Fruit fly (Drosophila melanogaster) whole organism, embryonic: ENCODE results near the gene CG14854.

Experiments used
- Atf6 ChIP-seq: fragments of 200-800 bp; sonication (Bioruptor generic); IDR thresholded peaks from 2 replicates; pipeline ENCODE4 v1.3.6; 2022; ENCODE audit warnings: missing biosample characterization, missing genetic modification characterization
- CG10209 ChIP-seq: fragments of 200-800 bp; sonication (Bioruptor generic); optimal IDR thresholded peaks from 3 replicates; lab custom pipeline; 2017; ENCODE audit warnings: missing biosample characterization, mild to moderate bottlenecking, missing genetic modification characterization, missing genetic modification reagents
- CG10431 ChIP-seq: fragments of 200-800 bp; sonication (Bioruptor generic); optimal IDR thresholded peaks from 3 replicates; lab custom pipeline; 2018; ENCODE audit warnings: missing biosample characterization, mild to moderate bottlenecking, missing genetic modification characterization
- CG12219 ChIP-seq: fragments of 200-800 bp; sonication (Bioruptor generic); optimal IDR thresholded peaks from 3 replicates; lab custom pipeline; 2018; ENCODE audit warnings: missing biosample characterization, mild to moderate bottlenecking, missing genetic modification characterization
- CG18011 ChIP-seq: fragments of 200-800 bp; sonication (Bioruptor generic); optimal IDR thresholded peaks from 2 replicates; lab custom pipeline; 2017; ENCODE audit warnings: missing biosample characterization, missing genetic modification characterization, mild to moderate bottlenecking, moderate library complexity, missing genotype
- CG18262 ChIP-seq: fragments of 200-800 bp; optimal IDR thresholded peaks from 3 replicates; lab custom pipeline; 2019; ENCODE audit warnings: missing biosample characterization, mild to moderate bottlenecking, missing genetic modification characterization, moderate library complexity
- CG18599 ChIP-seq: fragments of 200-800 bp; sonication (Bioruptor generic); optimal IDR thresholded peaks from 3 replicates; lab custom pipeline; 2017; ENCODE audit warnings: missing biosample characterization, missing genetic modification characterization, mild to moderate bottlenecking, moderate library complexity, missing genetic modification reagents
- CG2889 ChIP-seq: fragments of 200-800 bp; sonication (Bioruptor generic); IDR thresholded peaks from 3 replicates; pipeline ENCODE4 v1.3.6; 2022; ENCODE audit warnings: missing biosample characterization, missing genetic modification characterization
- CG31224 ChIP-seq: fragments of 200-800 bp; sonication (Bioruptor generic); IDR thresholded peaks from 2 replicates; pipeline ENCODE4 v1.3.6; 2022; ENCODE audit warnings: missing biosample characterization, missing genetic modification characterization
- CG34224 ChIP-seq: fragments of 200-800 bp; sonication (Bioruptor generic); IDR thresholded peaks from 3 replicates; pipeline ENCODE4 v1.3.6; 2022; ENCODE audit warnings: missing biosample characterization, missing genetic modification characterization; ENCODE audit not compliant: partially characterized antibody
- CG34376 ChIP-seq: fragments of 200-800 bp; sonication (Bioruptor generic); optimal IDR thresholded peaks from 2 replicates; lab custom pipeline; 2018; ENCODE audit warnings: missing biosample characterization, mild to moderate bottlenecking, missing genetic modification characterization
- CG4282 ChIP-seq: fragments of 200-800 bp; sonication (Bioruptor generic); optimal IDR thresholded peaks from 2 replicates; lab custom pipeline; 2016; ENCODE audit warnings: missing biosample characterization, missing genetic modification characterization
- CG5245 ChIP-seq: fragments of 200-800 bp; sonication (Bioruptor generic); optimal IDR thresholded peaks from 3 replicates; lab custom pipeline; 2016; ENCODE audit warnings: missing biosample characterization, missing genetic modification characterization
- CG6175 ChIP-seq: fragments of 200-800 bp; sonication (Bioruptor generic); IDR thresholded peaks from 3 replicates; pipeline ENCODE4 v1.3.6; 2022; ENCODE audit warnings: missing biosample characterization, missing genetic modification characterization
- CG6254 ChIP-seq: fragments of 200-800 bp; sonication (Bioruptor generic); optimal IDR thresholded peaks from 3 replicates; lab custom pipeline; 2017; ENCODE audit warnings: mild to moderate bottlenecking, missing biosample characterization, missing genetic modification reagents, missing genetic modification characterization
- CG7357 ChIP-seq: fragments of 200-800 bp; sonication (Bioruptor generic); IDR thresholded peaks from 3 replicates; pipeline ENCODE4 v1.3.6; 2022; ENCODE audit warnings: missing biosample characterization, missing genetic modification characterization
- CG7963 ChIP-seq: fragments of 200-800 bp; sonication (Bioruptor generic); IDR thresholded peaks from 3 replicates; pipeline ENCODE4 v1.3.6; 2022; ENCODE audit warnings: missing biosample characterization, missing genetic modification characterization; ENCODE audit not compliant: partially characterized antibody
- CG7987 ChIP-seq: fragments of 200-800 bp; sonication (Bioruptor generic); optimal IDR thresholded peaks from 2 replicates; lab custom pipeline; 2018; ENCODE audit warnings: missing biosample characterization, mild to moderate bottlenecking, missing genetic modification characterization, moderate library complexity
- CG8290 ChIP-seq, 3 experiments: fragments of 200-800 bp; sonication (Bioruptor generic); optimal IDR thresholded peaks; 2 replicates each; lab custom pipeline; 2016 to 2019; ENCODE audit warnings: missing biosample characterization in 3 of 3, missing genetic modification characterization in 3 of 3, mild to moderate bottlenecking in 2 of 3, moderate library complexity in 1 of 3
- CG9609 ChIP-seq: fragments of 200-800 bp; sonication (Bioruptor generic); optimal IDR thresholded peaks from 3 replicates; lab custom pipeline; 2016; ENCODE audit warnings: missing biosample characterization, missing genetic modification characterization
- CG9727 ChIP-seq: fragments of 200-800 bp; sonication (Bioruptor generic); optimal IDR thresholded peaks from 3 replicates; lab custom pipeline; 2017; ENCODE audit warnings: missing biosample characterization, mild to moderate bottlenecking, missing genetic modification characterization
- D ChIP-seq, 2 experiments: fragments of 200-800 bp in 1 of 2; fragments of >200 bp in 1 of 2; sonication (Bioruptor generic) in 1 of 2; optimal IDR thresholded peaks; 2 replicates in 1 of 2; 3 replicates in 1 of 2; lab custom pipeline; 2017; ENCODE audit warnings: mild to moderate bottlenecking in 1 of 2, missing biosample characterization in 1 of 2, missing genetic modification characterization in 1 of 2, missing genetic modification reagents in 1 of 2
- Dll ChIP-seq: fragments of 200-800 bp; sonication (Bioruptor generic); IDR thresholded peaks from 4 replicates; pipeline ENCODE4 v1.3.6; 2022; ENCODE audit warnings: missing biosample characterization, missing genetic modification characterization; ENCODE audit not compliant: partially characterized antibody
- Dref ChIP-seq: fragments of 200-800 bp; sonication (Bioruptor generic); IDR thresholded peaks from 2 replicates; pipeline ENCODE4 v1.3.6; 2022; ENCODE audit warnings: missing biosample characterization, missing genetic modification characterization
- Drgx ChIP-seq: fragments of 200-800 bp; sonication (Bioruptor generic); IDR thresholded peaks from 2 replicates; pipeline ENCODE4 v1.3.6; 2022; ENCODE audit warnings: missing biosample characterization, missing genetic modification characterization
- HmgD ChIP-seq: fragments of 200-800 bp; sonication (Bioruptor generic); optimal IDR thresholded peaks from 3 replicates; lab custom pipeline; 2016; ENCODE audit warnings: missing biosample characterization, missing genetic modification characterization
- Hmr ChIP-seq: fragments of 200-800 bp; sonication (Bioruptor generic); optimal IDR thresholded peaks from 3 replicates; lab custom pipeline; 2017; ENCODE audit warnings: mild to moderate bottlenecking, missing biosample characterization, missing genetic modification reagents, missing genetic modification characterization
- Hr78 ChIP-seq, 2 experiments: fragments of 200-800 bp in 1 of 2; fragments of >200 bp in 1 of 2; sonication (Bioruptor generic) in 1 of 2; optimal IDR thresholded peaks; 2 replicates each; lab custom pipeline; 2017 to 2019; ENCODE audit warnings: missing biosample characterization in 2 of 2, missing genetic modification characterization in 2 of 2, mild to moderate bottlenecking in 1 of 2, moderate library complexity in 1 of 2
- Lpt ChIP-seq: fragments of >200 bp; optimal IDR thresholded peaks from 2 replicates; lab custom pipeline; 2018; ENCODE audit warnings: missing biosample characterization, missing genetic modification characterization
- Mrtf ChIP-seq: fragments of 200-800 bp; sonication (Bioruptor generic); IDR thresholded peaks from 3 replicates; pipeline ENCODE4 v1.3.6; 2022; ENCODE audit warnings: missing biosample characterization, missing genetic modification characterization
- NC2β ChIP-seq: fragments of 200-800 bp; sonication (Bioruptor generic); optimal IDR thresholded peaks from 2 replicates; lab custom pipeline; 2016; ENCODE audit warnings: missing biosample characterization, missing genetic modification characterization
- Neu2 ChIP-seq: fragments of 200-800 bp; sonication (Bioruptor generic); optimal IDR thresholded peaks from 3 replicates; lab custom pipeline; 2016; ENCODE audit warnings: missing biosample characterization, missing genetic modification characterization, borderline replicate concordance
- Sin3A ChIP-seq: fragments of >200 bp; optimal IDR thresholded peaks from 2 replicates; lab custom pipeline; 2018
- ase ChIP-seq: fragments of 200-800 bp; sonication (Bioruptor generic); IDR thresholded peaks from 3 replicates; pipeline ENCODE4 v1.3.6; 2022; ENCODE audit warnings: missing biosample characterization, missing genetic modification characterization
- bcd ChIP-seq: fragments of 200-800 bp; sonication (Bioruptor generic); optimal IDR thresholded peaks from 2 replicates; lab custom pipeline; 2017; ENCODE audit warnings: missing biosample characterization, mild to moderate bottlenecking, missing genetic modification characterization
- bsh ChIP-seq, 2 experiments: fragments of 200-800 bp; sonication (Bioruptor generic); optimal IDR thresholded peaks; 2 replicates each; lab custom pipeline; 2017 to 2018; ENCODE audit warnings: mild to moderate bottlenecking in 2 of 2, missing biosample characterization in 2 of 2, missing genetic modification characterization in 2 of 2, moderate library complexity in 1 of 2
- crol ChIP-seq: fragments of 200-800 bp; sonication (Bioruptor generic); IDR thresholded peaks from 2 replicates; pipeline ENCODE4 v1.3.6; 2022; ENCODE audit warnings: missing biosample characterization, missing genetic modification characterization
- en ChIP-seq: fragments of 200-800 bp; sonication (Bioruptor generic); optimal IDR thresholded peaks from 2 replicates; lab custom pipeline; 2016; ENCODE audit warnings: missing biosample characterization, missing genetic modification characterization
- fd3F ChIP-seq: fragments of 200-800 bp; sonication (Bioruptor generic); optimal IDR thresholded peaks from 2 replicates; lab custom pipeline; 2018; ENCODE audit warnings: missing biosample characterization, mild to moderate bottlenecking, missing genetic modification characterization, moderate library complexity
- ftz-f1 ChIP-seq: fragments of 200-800 bp; sonication (Bioruptor generic); optimal IDR thresholded peaks from 2 replicates; lab custom pipeline; 2016; ENCODE audit warnings: missing biosample characterization, missing genetic modification characterization
- grau ChIP-seq: fragments of 200-800 bp; optimal IDR thresholded peaks from 3 replicates; lab custom pipeline; 2019; ENCODE audit warnings: missing biosample characterization, mild to moderate bottlenecking, missing genetic modification characterization, moderate library complexity
- jumu ChIP-seq: fragments of 200-800 bp; sonication (Bioruptor generic); optimal IDR thresholded peaks from 3 replicates; lab custom pipeline; 2016; ENCODE audit warnings: missing biosample characterization, missing genetic modification characterization
- nau ChIP-seq: fragments of 200-800 bp; sonication (Bioruptor generic); optimal IDR thresholded peaks from 3 replicates; lab custom pipeline; 2017; ENCODE audit warnings: missing biosample characterization, mild to moderate bottlenecking, missing genetic modification characterization, missing genetic modification reagents
- pho ChIP-seq: fragments of 200-800 bp; sonication (Bioruptor generic); optimal IDR thresholded peaks from 2 replicates; lab custom pipeline; 2016; ENCODE audit warnings: missing biosample characterization, missing genetic modification characterization
- rib ChIP-seq: fragments of 200-800 bp; sonication (Bioruptor generic); IDR thresholded peaks from 2 replicates; pipeline ENCODE4 v1.3.6; 2022; ENCODE audit warnings: missing biosample characterization, missing genetic modification characterization
- scrt ChIP-seq: fragments of 200-800 bp; sonication (Bioruptor generic); optimal IDR thresholded peaks from 2 replicates; lab custom pipeline; 2018; ENCODE audit warnings: missing biosample characterization, mild to moderate bottlenecking, missing genetic modification characterization, moderate library complexity
- unc-4 ChIP-seq: fragments of 200-800 bp; sonication (Bioruptor generic); IDR thresholded peaks from 2 replicates; pipeline ENCODE4 v1.3.6; 2022; ENCODE audit warnings: missing biosample characterization, missing genetic modification characterization; ENCODE audit not compliant: partially characterized antibody
- wor ChIP-seq: fragments of 200-800 bp; sonication (Bioruptor generic); IDR thresholded peaks from 2 replicates; pipeline ENCODE4 v1.3.6; 2022; ENCODE audit warnings: missing biosample characterization, missing genetic modification characterization

Gene CG14854

dm6 chr3R:14558383-14558883 is 1.4 kb downstream of the CG14854 start (continued):
- no peak for TF ChIP-seq CG8290 (GFP tag; optimal IDR thresholded peaks at IDR 0.05; lab: Kevin White, UChicago)
- peak in 1 of 2 experiments; percentile 60 for TF ChIP-seq CG8290 (tag; optimal IDR thresholded peaks at IDR 0.05; lab: Kevin White, UChicago)
- TF ChIP-seq CG6175 (GFP tag; lab: Robert Waterston, UW): peak; percentile 39; the same call in 1 of the 3 replicates
- peak; percentile 95 for TF ChIP-seq Hmr (GFP tag; lab: Kevin White, UChicago)
- TF ChIP-seq jumu (GFP tag; lab: Kevin White, UChicago): peak; percentile 88
- peak; percentile 94 for TF ChIP-seq bcd (GFP tag; lab: Kevin White, UChicago)
- peak; percentile 77; the same call in 2 of the 3 replicates for TF ChIP-seq ase (GFP tag; lab: Robert Waterston, UW)
- peak; percentile 83 for TF ChIP-seq rib (GFP tag; lab: Robert Waterston, UW)
- peak; percentile 97 for TF ChIP-seq CG18599 (GFP tag; lab: Kevin White, UChicago)
- peak; percentile 91 for TF ChIP-seq CG9727
- peak; percentile 77; the same call in 2 of the 3 replicates for TF ChIP-seq Mrtf (GFP tag; lab: Robert Waterston, UW)
- TF ChIP-seq Dref: 0 out of 2 replicates have a peak, but pooled peaks have one; percentile 8
- TF ChIP-seq bsh (GFP tag; optimal IDR thresholded peaks at IDR 0.05; lab: Kevin White, UChicago): peak in 1 of 2 experiments; percentile 85
- TF ChIP-seq CG10431 (GFP tag; lab: Kevin White, UChicago): peak; percentile 71
- no peak for TF ChIP-seq Dll
- TF ChIP-seq unc-4 (GFP tag; lab: Robert Waterston, UW): no peak
- peak; percentile 75 for TF ChIP-seq CG7987
- TF ChIP-seq CG34224 (GFP tag; lab: Robert Waterston, UW): no peak
- peak; percentile 64 for TF ChIP-seq HmgD
- 0 out of 3 replicates have a peak, but pooled peaks have one; percentile 18 for TF ChIP-seq CG2889 (GFP tag; lab: Robert Waterston, UW)
- peak; percentile 86 for TF ChIP-seq wor
- peak; percentile 79 for TF ChIP-seq Drgx
- peak; percentile 88 for TF ChIP-seq fd3F (GFP tag; lab: Kevin White, UChicago)
- peak; percentile 85 for TF ChIP-seq CG6254 (GFP tag; lab: Kevin White, UChicago)
- TF ChIP-seq CG34376 (GFP tag; lab: Kevin White, UChicago): peak; percentile 93
- peak; percentile 93 for TF ChIP-seq nau (GFP tag; lab: Kevin White, UChicago)
- peak; percentile 92 for TF ChIP-seq Atf6 (GFP tag; lab: Robert Waterston, UW)
- peak; percentile 92 for TF ChIP-seq CG10209 (GFP tag; lab: Kevin White, UChicago)
- peak; percentile 78 for TF ChIP-seq en (GFP tag; lab: Kevin White, UChicago)
- TF ChIP-seq Neu2 (GFP tag; lab: Kevin White, UChicago): peak; percentile 30
- no peak for TF ChIP-seq D (optimal IDR thresholded peaks at IDR 0.05; lab: Kevin White, UChicago)
- peak; percentile 89 for TF ChIP-seq D (GFP tag; optimal IDR thresholded peaks at IDR 0.05; lab: Kevin White, UChicago)
- TF ChIP-seq crol (GFP tag; lab: Robert Waterston, UW): no peak
- peak; percentile 93 for TF ChIP-seq ftz-f1
- peak; percentile 87 for TF ChIP-seq CG9609 (GFP tag; lab: Kevin White, UChicago)
- TF ChIP-seq CG18262: peak; percentile 91
- TF ChIP-seq CG7357 (GFP tag; lab: Robert Waterston, UW): peak; percentile 77
- peak; percentile 69 for TF ChIP-seq CG31224 (GFP tag; lab: Robert Waterston, UW)
- TF ChIP-seq NC2β (GFP tag; lab: Kevin White, UChicago): peak; percentile 83
- peak; percentile 93 for TF ChIP-seq pho (GFP tag; lab: Kevin White, UChicago)
- TF ChIP-seq Lpt (GFP tag; lab: Kevin White, UChicago): no peak
- TF ChIP-seq Hr78 (GFP tag; optimal IDR thresholded peaks at IDR 0.05; lab: Kevin White, UChicago): peak in 1 of 2 experiments; percentile 84
- TF ChIP-seq CG4282: peak; percentile 67
- TF ChIP-seq CG5245 (GFP tag; lab: Kevin White, UChicago): peak; percentile 82
- peak; percentile 93 for TF ChIP-seq grau (tag; lab: Kevin White, UChicago)
- TF ChIP-seq Sin3A (lab: Kevin White, UChicago): no peak
- TF ChIP-seq scrt (GFP tag; lab: Kevin White, UChicago): peak; percentile 92
- TF ChIP-seq CG12219 (GFP tag; lab: Kevin White, UChicago): peak; percentile 90
- TF ChIP-seq CG7963 (GFP tag; lab: Robert Waterston, UW): no peak
- peak; percentile 79 for TF ChIP-seq CG18011
